Worm (Caenorhabditis elegans): ENCODE measurements around the gene disl-2.

The disl-2 gene

ce11 chrIII:5478011-5478410, 35.0 kb downstream of the disl-2 start, which contains the start of gene R02F2.10:
Gene R02F2.10, plus strand, starts transcription at chrIII:5478311.
- no peak for TF ChIP-seq ceh-13 (GFP tag; optimal IDR thresholded peaks at IDR 0.05)
- TF ChIP-seq ets-7 (tag; optimal IDR thresholded peaks at IDR 0.05): no peak
- TF ChIP-seq sea-1 (GFP tag; conservative IDR thresholded peaks at IDR 0.05): no peak

- TF ChIP-seq scrt-1 (GFP tag; IDR thresholded peaks at IDR 0.05): no peak
- TF ChIP-seq hmg-4 (GFP tag; optimal IDR thresholded peaks at IDR 0.05): no peak
- no peak for TF ChIP-seq tbx-11 (GFP tag; IDR thresholded peaks at IDR 0.05)
- TF ChIP-seq pes-1 (GFP tag; IDR thresholded peaks at IDR 0.05): no peak
Observed at ce11 chrIII:5478824-5479368, 35.9 kb downstream of the disl-2 start, which contains the start of the genes R02F2.6 and R02F2.5. Gene R02F2.6, minus strand, starts transcription at chrIII:5478924. Gene R02F2.5, plus strand, starts transcription at chrIII:5479318.

DNA sequence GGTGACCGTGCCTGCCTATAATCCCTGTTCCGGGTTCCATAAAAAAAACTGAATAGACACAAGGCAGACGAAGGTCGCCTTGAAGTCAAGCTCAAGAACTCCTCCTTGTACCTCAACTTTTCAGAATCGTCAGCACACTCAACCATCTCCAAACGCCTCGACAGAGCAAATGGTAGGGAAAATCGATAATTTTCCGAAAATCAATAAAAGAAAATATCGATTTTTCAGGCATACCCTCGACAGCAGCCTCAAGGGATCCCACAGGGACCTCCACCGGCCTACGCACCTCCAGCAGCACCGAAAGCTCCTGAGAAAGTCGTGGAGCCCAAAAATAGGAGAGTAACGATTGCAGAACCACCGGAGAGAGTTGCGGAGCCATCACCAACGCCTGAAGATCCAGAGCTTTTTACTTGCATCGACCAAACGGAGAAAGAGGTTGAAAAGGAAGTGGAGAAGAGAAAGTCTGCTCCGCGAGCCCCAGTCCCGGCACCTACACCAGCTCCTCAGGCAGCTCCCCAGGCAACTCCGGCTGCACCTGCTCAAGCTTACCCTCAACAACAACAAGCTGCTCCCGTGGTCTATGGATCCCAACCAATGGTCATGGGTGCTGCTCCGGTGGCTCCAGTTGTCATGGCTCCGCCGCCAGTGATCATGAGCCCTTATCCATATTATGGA, 36.7 kb downstream of the disl-2 start:
- no peak for TF ChIP-seq ets-7 (tag; optimal IDR thresholded peaks at IDR 0.05)
- 0 out of 2 replicates have a peak, but pooled peaks have one; percentile 7 for TF ChIP-seq tbx-11 (GFP tag; IDR thresholded peaks at IDR 0.05)

ce11 chrIII:5483738-5484315, 40.9 kb downstream of the disl-2 start, which contains the start of the genes R02F2.7 and R02F2.4:
Gene R02F2.7, minus strand, starts transcription at chrIII:5483773.
Gene R02F2.4, plus strand, starts transcription at chrIII:5484289.
- no peak for TF ChIP-seq ets-7 (tag; optimal IDR thresholded peaks at IDR 0.05)
- TF ChIP-seq tbx-37 (GFP tag; conservative IDR thresholded peaks at IDR 0.05): no peak
- no peak for TF ChIP-seq B0310.2 (tag; optimal IDR thresholded peaks at IDR 0.05)
- no peak for TF ChIP-seq hnd-1 (tag; optimal IDR thresholded peaks at IDR 0.05)
- TF ChIP-seq hmg-4 (GFP tag; optimal IDR thresholded peaks at IDR 0.05): no peak
- no peak for TF ChIP-seq sea-1 (GFP tag; conservative IDR thresholded peaks at IDR 0.05)
- TF ChIP-seq tra-4 (tag; optimal IDR thresholded peaks at IDR 0.05): no peak
- TF ChIP-seq ceh-13 (GFP tag; optimal IDR thresholded peaks at IDR 0.05): no peak
- no peak for TF ChIP-seq F13C5.2 (tag; optimal IDR thresholded peaks at IDR 0.05)
- no peak for TF ChIP-seq tbx-11 (GFP tag; IDR thresholded peaks at IDR 0.05)
- no peak for TF ChIP-seq ceh-36 (tag; optimal IDR thresholded peaks at IDR 0.05)
- no peak for TF ChIP-seq pes-1 (GFP tag; IDR thresholded peaks at IDR 0.05)

DNA sequence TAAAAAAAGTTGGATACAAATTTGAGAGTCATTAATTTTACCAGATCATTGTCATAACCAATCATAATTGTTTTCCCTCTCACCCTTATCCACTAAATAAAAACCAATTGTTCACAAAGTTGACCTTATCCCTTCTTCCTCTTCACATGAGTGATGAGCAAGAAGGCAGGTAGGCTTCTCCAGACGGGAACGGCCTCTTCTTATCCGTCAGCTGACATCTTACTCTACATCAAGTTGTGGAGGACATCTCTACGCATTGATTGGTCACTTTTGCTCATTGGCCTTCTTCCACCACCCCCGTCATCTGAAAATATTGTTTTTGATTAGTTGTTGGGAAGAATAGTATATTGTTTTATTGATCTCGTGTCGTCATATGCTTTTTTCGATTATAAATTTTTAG, 43.4 kb downstream of the disl-2 start:
- no peak for TF ChIP-seq ets-7 (tag; optimal IDR thresholded peaks at IDR 0.05)
- no peak for TF ChIP-seq F13C5.2 (tag; optimal IDR thresholded peaks at IDR 0.05)

ce11 chrIII:5487087-5487603, 44.2 kb downstream of the disl-2 start, which contains the start of gene osg-1:
Gene osg-1, plus strand, starts transcription at chrIII:5487553.
- TF ChIP-seq sea-1 (GFP tag; conservative IDR thresholded peaks at IDR 0.05) (no peak), scrt-1 (GFP tag; IDR thresholded peaks at IDR 0.05) (no peak), hnd-1 (tag; optimal IDR thresholded peaks at IDR 0.05) (no peak), B0310.2 (tag; optimal IDR thresholded peaks at IDR 0.05) (no peak), flt-1 (GFP tag; IDR thresholded peaks at IDR 0.05) (no peak), pes-1 (GFP tag; IDR thresholded peaks at IDR 0.05) (no peak), ets-7 (tag; optimal IDR thresholded peaks at IDR 0.05) (no peak), tra-4 (tag; optimal IDR thresholded peaks at IDR 0.05) (no peak), hmbx-1 (tag; optimal IDR thresholded peaks at IDR 0.05) (no peak)

DNA sequence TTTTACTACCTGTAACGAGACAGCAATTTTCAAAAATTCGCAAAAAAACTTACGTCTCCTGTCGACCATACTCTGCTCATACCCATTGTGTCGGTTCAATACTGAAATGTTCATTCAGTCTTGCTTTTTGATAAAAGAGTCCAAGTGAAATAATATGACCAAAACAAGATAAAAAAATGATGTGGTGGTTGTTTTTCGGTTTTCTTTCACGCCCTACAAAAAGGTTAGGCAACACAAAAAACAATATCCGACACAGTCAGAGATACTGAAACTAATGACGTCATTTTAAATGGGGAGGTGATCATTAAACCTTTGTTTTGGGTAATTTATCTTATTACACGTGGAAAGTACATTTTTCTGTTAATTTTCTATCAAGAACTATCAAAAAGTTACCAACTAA, 52.2 kb downstream of the disl-2 start, which contains the start of gene R02F2.8:
Gene R02F2.8, minus strand, starts transcription at position 101 of the 400 bp plus-strand sequence.
- no peak for TF ChIP-seq ceh-13 (GFP tag; optimal IDR thresholded peaks at IDR 0.05)
- TF ChIP-seq hnd-1 (tag; optimal IDR thresholded peaks at IDR 0.05): no peak
- TF ChIP-seq ceh-36 (tag; optimal IDR thresholded peaks at IDR 0.05): no peak
- no peak for TF ChIP-seq tbx-11 (GFP tag; IDR thresholded peaks at IDR 0.05)
- TF ChIP-seq flt-1 (GFP tag; IDR thresholded peaks at IDR 0.05): no peak
- no peak for TF ChIP-seq scrt-1 (GFP tag; IDR thresholded peaks at IDR 0.05)
- TF ChIP-seq hmg-4 (GFP tag; optimal IDR thresholded peaks at IDR 0.05): no peak
- TF ChIP-seq tbx-37 (GFP tag; conservative IDR thresholded peaks at IDR 0.05): no peak
- TF ChIP-seq ama-1 (optimal IDR thresholded peaks at IDR 0.05): no peak
- TF ChIP-seq sea-1 (GFP tag; conservative IDR thresholded peaks at IDR 0.05): no peak
- TF ChIP-seq F13C5.2 (tag; optimal IDR thresholded peaks at IDR 0.05): no peak
- TF ChIP-seq B0310.2 (tag; optimal IDR thresholded peaks at IDR 0.05): no peak
- no peak for TF ChIP-seq pes-1 (GFP tag; IDR thresholded peaks at IDR 0.05)
- TF ChIP-seq ets-7 (tag; optimal IDR thresholded peaks at IDR 0.05): no peak
- no peak for TF ChIP-seq aly-1 (tag; optimal IDR thresholded peaks at IDR 0.05)
- no peak for TF ChIP-seq hmbx-1 (tag; optimal IDR thresholded peaks at IDR 0.05)
- TF ChIP-seq tra-4 (tag; optimal IDR thresholded peaks at IDR 0.05): no peak
